Fruit fly (Drosophila melanogaster) whole organism: ENCODE measurements around the gene Eig71Ek.

ENCODE experiments used
- CG8478 ChIP-seq: fragments of >200 bp; optimal IDR thresholded peaks from 2 replicates; lab custom pipeline; 2018; ENCODE audit warnings: inconsistent platforms
- Dll ChIP-seq: fragments of >200 bp; optimal IDR thresholded peaks from 2 replicates; lab custom pipeline; 2017
- EcR ChIP-seq, 2 experiments: fragments of >200 bp; optimal IDR thresholded peaks; 2 replicates each; lab custom pipeline; 2017; ENCODE audit warnings: missing biosample characterization in 2 of 2, missing genetic modification characterization in 2 of 2, missing genetic modification reagents in 2 of 2
- pan ChIP-seq: fragments of >200 bp; optimal IDR thresholded peaks from 2 replicates; lab custom pipeline; 2017
- psq ChIP-seq: fragments of >200 bp; optimal IDR thresholded peaks from 2 replicates; lab custom pipeline; 2017
- usp ChIP-seq: fragments of >200 bp; optimal IDR thresholded peaks from 2 replicates; lab custom pipeline; 2017; ENCODE audit warnings: missing biosample characterization, missing genetic modification characterization, mixed read lengths

The Eig71Ek gene

dm6 chr3L:15634368-15635075 is 26.5 kb upstream of the Eig71Ek start:
- TF ChIP-seq CG8478 (lab: Kevin White, UChicago) (no peak), pan (lab: Kevin White, UChicago) (no peak), usp (GFP tag; lab: Kevin White, UChicago) (no peak), Dll (lab: Kevin White, UChicago) (no peak), psq (lab: Kevin White, UChicago) (no peak), EcR (GFP tag; optimal IDR thresholded peaks at IDR 0.05; lab: Kevin White, UChicago) (no peak)

- TF ChIP-seq psq (lab: Kevin White, UChicago) (no peak), Dll (lab: Kevin White, UChicago) (no peak), pan (lab: Kevin White, UChicago) (no peak)
Observed at dm6 chr3L:15636359-15636758, 24.7 kb upstream of the Eig71Ek start.

- TF ChIP-seq psq (lab: Kevin White, UChicago) (no peak), usp (GFP tag; lab: Kevin White, UChicago) (no peak), CG8478 (lab: Kevin White, UChicago) (no peak), EcR (GFP tag; optimal IDR thresholded peaks at IDR 0.05; lab: Kevin White, UChicago) (no peak), pan (lab: Kevin White, UChicago) (no peak), Dll (lab: Kevin White, UChicago) (no peak)
Observed at dm6 chr3L:15636978-15637377, 24.1 kb upstream of the Eig71Ek start.

- TF ChIP-seq Dll (lab: Kevin White, UChicago) = no peak
- no peak for TF ChIP-seq psq (lab: Kevin White, UChicago)
- TF ChIP-seq pan (lab: Kevin White, UChicago) = no peak
- no peak for TF ChIP-seq CG8478 (lab: Kevin White, UChicago)
- no peak for TF ChIP-seq usp (GFP tag; lab: Kevin White, UChicago)
- TF ChIP-seq EcR (GFP tag; optimal IDR thresholded peaks at IDR 0.05; lab: Kevin White, UChicago) = no peak
Observed at dm6 chr3L:15637618-15638017, 23.4 kb upstream of the Eig71Ek start.

- TF ChIP-seq psq (lab: Kevin White, UChicago) (no peak), CG8478 (lab: Kevin White, UChicago) (no peak), pan (lab: Kevin White, UChicago) (no peak)
Observed at dm6 chr3L:15638524-15638923, 22.5 kb upstream of the Eig71Ek start.

dm6 chr3L:15639978-15640377 is 21.1 kb upstream of the Eig71Ek start:
- TF ChIP-seq pan (lab: Kevin White, UChicago) (no peak), CG8478 (lab: Kevin White, UChicago) (no peak), psq (lab: Kevin White, UChicago) (no peak), usp (GFP tag; lab: Kevin White, UChicago) (no peak), EcR (GFP tag; optimal IDR thresholded peaks at IDR 0.05; lab: Kevin White, UChicago) (no peak), Dll (lab: Kevin White, UChicago) (no peak)

dm6 chr3L:15641590-15642019 is 19.4 kb upstream of the Eig71Ek start:
- no peak for TF ChIP-seq EcR (GFP tag; optimal IDR thresholded peaks at IDR 0.05; lab: Kevin White, UChicago)
- TF ChIP-seq Dll (lab: Kevin White, UChicago) = no peak
- TF ChIP-seq pan (lab: Kevin White, UChicago) = no peak
- TF ChIP-seq psq (lab: Kevin White, UChicago) = no peak
- TF ChIP-seq CG8478 (lab: Kevin White, UChicago) = no peak
- TF ChIP-seq usp (GFP tag; lab: Kevin White, UChicago) = no peak

dm6 chr3L:15646182-15646581 is 14.9 kb upstream of the Eig71Ek start:
- TF ChIP-seq EcR (GFP tag; optimal IDR thresholded peaks at IDR 0.05; lab: Kevin White, UChicago) (no peak), usp (GFP tag; lab: Kevin White, UChicago) (no peak), CG8478 (lab: Kevin White, UChicago) (no peak), psq (lab: Kevin White, UChicago) (no peak), Dll (lab: Kevin White, UChicago) (no peak), pan (lab: Kevin White, UChicago) (no peak)

- no peak for TF ChIP-seq CG8478 (lab: Kevin White, UChicago)
- no peak for TF ChIP-seq usp (GFP tag; lab: Kevin White, UChicago)
- TF ChIP-seq pan (lab: Kevin White, UChicago) = no peak
- TF ChIP-seq psq (lab: Kevin White, UChicago) = no peak
- TF ChIP-seq EcR (GFP tag; optimal IDR thresholded peaks at IDR 0.05; lab: Kevin White, UChicago) = no peak
- no peak for TF ChIP-seq Dll (lab: Kevin White, UChicago)
Observed at dm6 chr3L:15647712-15648621, 13.1 kb upstream of the Eig71Ek start, which contains the start of the genes comm3 and CG43083. Gene comm3, minus strand, starts transcription at chr3L:15647762. Gene CG43083, plus strand, starts transcription at chr3L:15648571.

- TF ChIP-seq EcR (GFP tag; optimal IDR thresholded peaks at IDR 0.05; lab: Kevin White, UChicago) (no peak), usp (GFP tag; lab: Kevin White, UChicago) (no peak), psq (lab: Kevin White, UChicago) (no peak), Dll (lab: Kevin White, UChicago) (no peak), CG8478 (lab: Kevin White, UChicago) (no peak), pan (lab: Kevin White, UChicago) (no peak)
Observed at dm6 chr3L:15649561-15649960, 11.5 kb upstream of the Eig71Ek start, which contains the start of the genes Eig71Ea and Eig71Eb. Gene Eig71Ea, minus strand, starts transcription at chr3L:15649661. Gene Eig71Eb, plus strand, starts transcription at chr3L:15649936.

dm6 chr3L:15650552-15650951 is 10.5 kb upstream of the Eig71Ek start, which contains the start of gene CG43084:
Gene CG43084, plus strand, starts transcription at chr3L:15650852.
- TF ChIP-seq Dll (lab: Kevin White, UChicago) (no peak), psq (lab: Kevin White, UChicago) (no peak), pan (lab: Kevin White, UChicago) (no peak), usp (GFP tag; lab: Kevin White, UChicago) (no peak), EcR (GFP tag; optimal IDR thresholded peaks at IDR 0.05; lab: Kevin White, UChicago) (no peak), CG8478 (lab: Kevin White, UChicago) (no peak)
